Worm (Caenorhabditis elegans): Measurements from ENCODE around the gene sru-12.
A peak's percentile ranks its signal among the peaks of the same experiment; 100 is the strongest.

sru-12 gene

ce11 chrIV:13633165-13633564, 50.2 kb downstream of the sru-12 start, which contains the start of gene fbxa-98:
fbxa-98 (plus strand) TSS chrIV:13633407.
- no peak for TF ChIP-seq daf-16 (GFP tag; optimal IDR thresholded peaks at IDR 0.05)
- peak; percentile 80 for TF ChIP-seq daf-16 (tag; optimal IDR thresholded peaks at IDR 0.05)
- TF ChIP-seq unc-62 (GFP tag; optimal IDR thresholded peaks at IDR 0.05 in 1 of 2), result no peak
- no peak for TF ChIP-seq unc-62 (tag; optimal IDR thresholded peaks at IDR 0.05)
- TF ChIP-seq ztf-7 (tag; optimal IDR thresholded peaks at IDR 0.05), result peak; percentile 18
